Fruit fly (Drosophila melanogaster) whole organism, embryonic: Measurements from ENCODE around the gene Tfb5.

ENCODE experiments used
- BEAF-32 ChIP-seq: fragments of 200-800 bp; sonication (Bioruptor generic); optimal IDR thresholded peaks from 3 replicates; lab custom pipeline; 2017; ENCODE audit warnings: missing biosample characterization, missing genetic modification characterization, mild to moderate bottlenecking, moderate library complexity, missing genetic modification reagents
- CG10959 ChIP-seq: fragments of 200-800 bp; sonication (Bioruptor generic); IDR thresholded peaks from 2 replicates; pipeline ENCODE4 v1.3.6; 2022; ENCODE audit warnings: missing biosample characterization, missing genetic modification characterization
- CG11560 ChIP-seq: fragments of 200-800 bp; sonication (Bioruptor generic); IDR thresholded peaks from 3 replicates; pipeline ENCODE4 v1.3.6; 2022; ENCODE audit warnings: missing biosample characterization, missing genetic modification characterization
- CG13894 ChIP-seq: fragments of 200-800 bp; sonication (Bioruptor generic); optimal IDR thresholded peaks from 3 replicates; lab custom pipeline; 2018; ENCODE audit warnings: missing biosample characterization, mild to moderate bottlenecking, missing genetic modification characterization, moderate library complexity
- CG14710 ChIP-seq: fragments of 200-800 bp; sonication (Bioruptor generic); optimal IDR thresholded peaks from 3 replicates; lab custom pipeline; 2019; ENCODE audit warnings: missing biosample characterization, mild to moderate bottlenecking, missing genetic modification characterization, moderate library complexity
- CG15479 ChIP-seq: fragments of 200-800 bp; sonication (Bioruptor generic); optimal IDR thresholded peaks from 3 replicates; lab custom pipeline; 2019; ENCODE audit warnings: missing biosample characterization, mild to moderate bottlenecking, missing genetic modification characterization, moderate library complexity
- CG16779 ChIP-seq: fragments of 200-800 bp; sonication (Bioruptor generic); IDR thresholded peaks from 2 replicates; pipeline ENCODE4 v1.3.6; 2022; ENCODE audit warnings: missing biosample characterization, missing genetic modification characterization
- CG17385 ChIP-seq: fragments of 200-800 bp; sonication (Bioruptor generic); optimal IDR thresholded peaks from 3 replicates; lab custom pipeline; 2018; ENCODE audit warnings: missing biosample characterization, mild to moderate bottlenecking, missing genetic modification characterization
- CG2120 ChIP-seq: fragments of 200-800 bp; sonication (Bioruptor generic); optimal IDR thresholded peaks from 3 replicates; lab custom pipeline; 2016; ENCODE audit warnings: missing biosample characterization, missing genetic modification characterization
- CG3163 ChIP-seq: fragments of 200-800 bp; sonication (Bioruptor generic); optimal IDR thresholded peaks from 3 replicates; lab custom pipeline; 2016; ENCODE audit warnings: missing biosample characterization, missing genetic modification characterization
- CG34422 ChIP-seq: fragments of 200-800 bp; sonication (Bioruptor generic); IDR thresholded peaks from 3 replicates; pipeline ENCODE4 v1.3.6; 2022; ENCODE audit warnings: missing biosample characterization, missing genetic modification characterization
- CG4328 ChIP-seq: fragments of 200-800 bp; sonication (Bioruptor generic); optimal IDR thresholded peaks from 3 replicates; lab custom pipeline; 2017; ENCODE audit warnings: missing biosample characterization, missing genetic modification reagents, missing genetic modification characterization
- CG43689 ChIP-seq: fragments of 200-800 bp; sonication (Bioruptor generic); IDR thresholded peaks from 2 replicates; pipeline ENCODE4 v1.3.6; 2022; ENCODE audit warnings: missing biosample characterization, missing genetic modification characterization
- CG4404 ChIP-seq: fragments of 200-800 bp; sonication (Bioruptor generic); IDR thresholded peaks from 2 replicates; pipeline ENCODE4 v1.3.6; 2022; ENCODE audit warnings: missing biosample characterization, missing genetic modification characterization
- CG4617 ChIP-seq: fragments of 200-800 bp; sonication (Bioruptor generic); optimal IDR thresholded peaks from 3 replicates; lab custom pipeline; 2016; ENCODE audit warnings: missing biosample characterization, missing genetic modification characterization, borderline replicate concordance
- CG7745 ChIP-seq: fragments of 200-800 bp; sonication (Bioruptor generic); optimal IDR thresholded peaks from 2 replicates; lab custom pipeline; 2018; ENCODE audit warnings: missing biosample characterization, mild to moderate bottlenecking, missing genetic modification characterization, moderate library complexity
- CG7928 ChIP-seq: fragments of 200-800 bp; sonication (Bioruptor generic); optimal IDR thresholded peaks from 2 replicates; lab custom pipeline; 2017; ENCODE audit warnings: missing biosample characterization, mild to moderate bottlenecking, missing genetic modification characterization
- CG8765 ChIP-seq: fragments of 200-800 bp; sonication (Bioruptor generic); IDR thresholded peaks from 2 replicates; pipeline ENCODE4 v1.3.6; 2022; ENCODE audit warnings: missing biosample characterization, missing genetic modification characterization
- CG9727 ChIP-seq: fragments of 200-800 bp; sonication (Bioruptor generic); optimal IDR thresholded peaks from 3 replicates; lab custom pipeline; 2017; ENCODE audit warnings: missing biosample characterization, mild to moderate bottlenecking, missing genetic modification characterization
- CG9797 ChIP-seq: fragments of 200-800 bp; sonication (Bioruptor generic); optimal IDR thresholded peaks from 3 replicates; lab custom pipeline; 2018; ENCODE audit warnings: missing biosample characterization, mild to moderate bottlenecking, missing genetic modification characterization
- Chrac-16 ChIP-seq: fragments of 200-800 bp; sonication (Bioruptor generic); optimal IDR thresholded peaks from 3 replicates; lab custom pipeline; 2016; ENCODE audit warnings: missing biosample characterization, missing genetic modification characterization
- CkIIα-i1 ChIP-seq: fragments of 200-800 bp; sonication (Bioruptor generic); IDR thresholded peaks from 2 replicates; pipeline ENCODE4 v1.3.6; 2022; ENCODE audit warnings: missing biosample characterization, missing genetic modification characterization
- Dp ChIP-seq: fragments of 200-800 bp; sonication (Bioruptor generic); optimal IDR thresholded peaks from 2 replicates; lab custom pipeline; 2018; ENCODE audit warnings: missing biosample characterization, mild to moderate bottlenecking, missing genetic modification characterization, moderate library complexity
- E2f2 ChIP-seq: fragments of 200-800 bp; sonication (Bioruptor generic); IDR thresholded peaks from 2 replicates; pipeline ENCODE4 v1.3.6; 2022; ENCODE audit warnings: missing biosample characterization, missing genetic modification characterization
- Ets65A ChIP-seq: fragments of 200-800 bp; sonication (Bioruptor generic); peaks from one replicate; lab custom pipeline; 2016; ENCODE audit warnings: missing biosample characterization, missing genetic modification characterization
- Hr51 ChIP-seq, 2 experiments: fragments of 200-800 bp; sonication (Bioruptor generic); optimal IDR thresholded peaks; 2 replicates in 1 of 2; 3 replicates in 1 of 2; lab custom pipeline; 2016 to 2018; ENCODE audit warnings: missing biosample characterization in 2 of 2, missing genetic modification characterization in 2 of 2, mild to moderate bottlenecking in 1 of 2, moderate library complexity in 1 of 2
- MBD-R2 ChIP-seq: fragments of 200-800 bp; sonication (Bioruptor generic); IDR thresholded peaks from 2 replicates; pipeline ENCODE4 v1.3.6; 2022; ENCODE audit warnings: missing biosample characterization, missing genetic modification characterization
- MESR4 ChIP-seq: fragments of 200-800 bp; sonication (Bioruptor generic); optimal IDR thresholded peaks from 2 replicates; lab custom pipeline; 2018; ENCODE audit warnings: missing biosample characterization, mild to moderate bottlenecking, missing genetic modification characterization, moderate library complexity
- Max ChIP-seq: fragments of 200-800 bp; sonication (Bioruptor generic); optimal IDR thresholded peaks from 2 replicates; lab custom pipeline; 2016; ENCODE audit warnings: missing biosample characterization, mild to moderate bottlenecking, missing genetic modification characterization
- Rx ChIP-seq: fragments of 200-800 bp; sonication (Bioruptor generic); IDR thresholded peaks from 2 replicates; pipeline ENCODE4 v1.3.6; 2022; ENCODE audit warnings: missing biosample characterization, missing genetic modification characterization
- YL-1 ChIP-seq: fragments of 200-800 bp; sonication (Bioruptor generic); optimal IDR thresholded peaks from 3 replicates; lab custom pipeline; 2017; ENCODE audit warnings: missing biosample characterization, mild to moderate bottlenecking, missing genetic modification characterization
- ash1 ChIP-seq: fragments of 200-800 bp; sonication (Bioruptor generic); optimal IDR thresholded peaks from 2 replicates; lab custom pipeline; 2018; ENCODE audit warnings: missing biosample characterization, mild to moderate bottlenecking, missing genetic modification characterization
- bigmax ChIP-seq: fragments of 200-800 bp; sonication (Bioruptor generic); optimal IDR thresholded peaks from 2 replicates; lab custom pipeline; 2018; ENCODE audit warnings: missing biosample characterization, mild to moderate bottlenecking, missing genetic modification characterization
- disco-r ChIP-seq: fragments of 200-800 bp; sonication (Bioruptor generic); optimal IDR thresholded peaks from 2 replicates; lab custom pipeline; 2016; ENCODE audit warnings: missing biosample characterization, missing genetic modification characterization
- dm ChIP-seq: fragments of 200-800 bp; sonication (Bioruptor generic); optimal IDR thresholded peaks from 3 replicates; lab custom pipeline; 2016; ENCODE audit warnings: missing biosample characterization, missing genetic modification characterization
- dmrt99B ChIP-seq: fragments of 200-800 bp; sonication (Bioruptor generic); optimal IDR thresholded peaks from 2 replicates; lab custom pipeline; 2018; ENCODE audit warnings: missing biosample characterization, mild to moderate bottlenecking, missing genetic modification characterization, moderate library complexity
- gfzf ChIP-seq: fragments of 200-800 bp; sonication (Bioruptor generic); optimal IDR thresholded peaks from 2 replicates; lab custom pipeline; 2016; ENCODE audit warnings: missing biosample characterization, mild to moderate bottlenecking, missing genetic modification characterization, moderate library complexity
- kah ChIP-seq: fragments of 200-800 bp; sonication (Bioruptor generic); optimal IDR thresholded peaks from 2 replicates; lab custom pipeline; 2018; ENCODE audit warnings: missing biosample characterization, mild to moderate bottlenecking, missing genetic modification characterization
- lbe ChIP-seq: fragments of 200-800 bp; sonication (Bioruptor generic); optimal IDR thresholded peaks from 2 replicates; lab custom pipeline; 2016; ENCODE audit warnings: missing biosample characterization, mild to moderate bottlenecking, missing genetic modification characterization
- oc ChIP-seq: fragments of 200-800 bp; sonication (Bioruptor generic); optimal IDR thresholded peaks from 2 replicates; lab custom pipeline; 2018; ENCODE audit warnings: missing biosample characterization, mild to moderate bottlenecking, missing genetic modification characterization, moderate library complexity
- org-1 ChIP-seq: fragments of 200-800 bp; sonication (Bioruptor generic); optimal IDR thresholded peaks from 2 replicates; lab custom pipeline; 2017; ENCODE audit warnings: missing biosample characterization, missing genetic modification characterization
- pros ChIP-seq: fragments of 200-800 bp; sonication (Bioruptor generic); optimal IDR thresholded peaks from 3 replicates; lab custom pipeline; 2019; ENCODE audit warnings: missing biosample characterization, mild to moderate bottlenecking, missing genetic modification characterization, moderate library complexity
- pzg ChIP-seq: fragments of 200-800 bp; sonication (Bioruptor generic); optimal IDR thresholded peaks from 3 replicates; lab custom pipeline; 2018; ENCODE audit warnings: missing biosample characterization, mild to moderate bottlenecking, missing genetic modification characterization, moderate library complexity
- sisA ChIP-seq: fragments of 200-800 bp; sonication (Bioruptor generic); IDR thresholded peaks from 2 replicates; pipeline ENCODE4 v1.3.6; 2022; ENCODE audit warnings: missing biosample characterization, missing genetic modification characterization
- slbo ChIP-seq: fragments of 200-800 bp; sonication (Bioruptor generic); IDR thresholded peaks from 2 replicates; pipeline ENCODE4 v1.3.6; 2022; ENCODE audit warnings: missing biosample characterization, missing genetic modification characterization
- stwl ChIP-seq: fragments of 200-800 bp; sonication (Bioruptor generic); optimal IDR thresholded peaks from 3 replicates; lab custom pipeline; 2018; ENCODE audit warnings: missing biosample characterization, mild to moderate bottlenecking, missing genetic modification characterization, moderate library complexity
- trem ChIP-seq: fragments of 200-800 bp; optimal IDR thresholded peaks from 3 replicates; lab custom pipeline; 2019; ENCODE audit warnings: missing biosample characterization, mild to moderate bottlenecking, missing genetic modification characterization, moderate library complexity
- tx ChIP-seq: fragments of 200-800 bp; sonication (Bioruptor generic); optimal IDR thresholded peaks from 2 replicates; lab custom pipeline; 2016; ENCODE audit warnings: missing biosample characterization, missing genetic modification characterization
- vnd ChIP-seq: fragments of 200-800 bp; sonication (Bioruptor generic); IDR thresholded peaks from 3 replicates; pipeline ENCODE4 v1.3.6; 2022; ENCODE audit warnings: missing biosample characterization, missing genetic modification characterization; ENCODE audit not compliant: partially characterized antibody
- zfh1 ChIP-seq: fragments of 200-800 bp; sonication (Bioruptor generic); IDR thresholded peaks from 3 replicates; pipeline ENCODE4 v1.3.6; 2022; ENCODE audit warnings: missing biosample characterization, missing genetic modification characterization

The Tfb5 gene

dm6 chr2L:4968767-4969166 is 41.9 kb downstream of the Tfb5 start, which contains the start of the genes Scox and Polr1C:
Scox (minus strand) TSS chr2L:4968935.
Polr1C (plus strand) TSS chr2L:4969004.
- peak; percentile 58 for TF ChIP-seq YL-1
- TF ChIP-seq CG34422 (GFP tag; lab: Robert Waterston, UW): peak; percentile 18; the same call in 1 of the 3 replicates
- TF ChIP-seq MESR4 (GFP tag; lab: Kevin White, UChicago): peak; percentile 44
- TF ChIP-seq CG13894: no peak
- TF ChIP-seq BEAF-32 (GFP tag; lab: Kevin White, UChicago): peak; percentile 31
- TF ChIP-seq dm (GFP tag; lab: Kevin White, UChicago): peak; percentile 36
- TF ChIP-seq gfzf: peak; percentile 49
- TF ChIP-seq CG17385 (GFP tag; lab: Kevin White, UChicago): peak; percentile 89
- 0 out of 2 replicates have a peak, but pooled peaks have one; percentile 33 for TF ChIP-seq MBD-R2 (GFP tag; lab: Robert Waterston, UW)
- peak; percentile 68 for TF ChIP-seq bigmax (GFP tag; lab: Kevin White, UChicago)
- TF ChIP-seq trem (tag; lab: Kevin White, UChicago): peak; percentile 7
- TF ChIP-seq CG9797 (GFP tag; lab: Kevin White, UChicago): peak; percentile 55
- TF ChIP-seq Dp (GFP tag; lab: Kevin White, UChicago): peak; percentile 19
- peak; percentile 46 for TF ChIP-seq pzg (GFP tag; lab: Kevin White, UChicago)
- peak; percentile 19 for TF ChIP-seq stwl (tag; lab: Kevin White, UChicago)
- TF ChIP-seq E2f2 (GFP tag; lab: Robert Waterston, UW): peak; percentile 34; the same call in 1 of the 2 replicates
- no peak for TF ChIP-seq CG2120 (GFP tag; lab: Kevin White, UChicago)
- TF ChIP-seq Max: peak; percentile 33
- TF ChIP-seq tx (GFP tag; lab: Kevin White, UChicago): no peak
- TF ChIP-seq CG16779 (GFP tag; lab: Robert Waterston, UW): no peak
- no peak for TF ChIP-seq CkIIα-i1 (GFP tag; lab: Robert Waterston, UW)

dm6 chr2L:4967511-4967910 is 43.1 kb downstream of the Tfb5 start, which contains the start of gene eIF3i:
eIF3i (minus strand) TSS chr2L:4967775.
- no peak for TF ChIP-seq lbe
- TF ChIP-seq Ets65A (GFP tag; lab: Kevin White, UChicago): no peak
- peak; percentile 55 for TF ChIP-seq pzg (GFP tag; lab: Kevin White, UChicago)
- no peak for TF ChIP-seq pros (GFP tag; lab: Kevin White, UChicago)
- no peak for TF ChIP-seq Hr51 (GFP tag; optimal IDR thresholded peaks at IDR 0.05; lab: Kevin White, UChicago)
- TF ChIP-seq slbo (GFP tag; lab: Robert Waterston, UW): no peak
- TF ChIP-seq zfh1 (GFP tag; lab: Robert Waterston, UW): no peak
- TF ChIP-seq CG4404 (GFP tag; lab: Robert Waterston, UW): no peak
- no peak for TF ChIP-seq Chrac-16 (GFP tag; lab: Kevin White, UChicago)
- no peak for TF ChIP-seq CG43689 (GFP tag; lab: Robert Waterston, UW)
- no peak for TF ChIP-seq ash1 (GFP tag; lab: Kevin White, UChicago)
- TF ChIP-seq CG4328: no peak
- no peak for TF ChIP-seq CG14710 (tag; lab: Kevin White, UChicago)
- TF ChIP-seq org-1 (GFP tag; lab: Kevin White, UChicago): no peak
- no peak for TF ChIP-seq CG11560 (tag; lab: Robert Waterston, UW)
- no peak for TF ChIP-seq CG8765
- no peak for TF ChIP-seq CG9727 (GFP tag; lab: Kevin White, UChicago)
- no peak for TF ChIP-seq kah (GFP tag; lab: Kevin White, UChicago)
- TF ChIP-seq CG7745 (tag; lab: Kevin White, UChicago): no peak
- TF ChIP-seq CG4617 (GFP tag; lab: Kevin White, UChicago): peak; percentile 54
- no peak for TF ChIP-seq CG7928 (GFP tag; lab: Kevin White, UChicago)
- no peak for TF ChIP-seq Rx (GFP tag; lab: Robert Waterston, UW)
- no peak for TF ChIP-seq CG10959
- peak; percentile 17 for TF ChIP-seq BEAF-32 (GFP tag; lab: Kevin White, UChicago)
- TF ChIP-seq dmrt99B: no peak
- TF ChIP-seq sisA (GFP tag; lab: Robert Waterston, UW): no peak
- no peak for TF ChIP-seq oc (tag; lab: Kevin White, UChicago)
- TF ChIP-seq CG9797 (GFP tag; lab: Kevin White, UChicago): peak; percentile 64
- TF ChIP-seq disco-r: no peak
- no peak for TF ChIP-seq vnd (GFP tag; lab: Robert Waterston, UW)
- no peak for TF ChIP-seq CG3163 (GFP tag; lab: Kevin White, UChicago)
- peak; percentile 28 for TF ChIP-seq CG15479
